Fruit fly (Drosophila melanogaster): ENCODE results near the gene Aladin.

Gene Aladin

DNA sequence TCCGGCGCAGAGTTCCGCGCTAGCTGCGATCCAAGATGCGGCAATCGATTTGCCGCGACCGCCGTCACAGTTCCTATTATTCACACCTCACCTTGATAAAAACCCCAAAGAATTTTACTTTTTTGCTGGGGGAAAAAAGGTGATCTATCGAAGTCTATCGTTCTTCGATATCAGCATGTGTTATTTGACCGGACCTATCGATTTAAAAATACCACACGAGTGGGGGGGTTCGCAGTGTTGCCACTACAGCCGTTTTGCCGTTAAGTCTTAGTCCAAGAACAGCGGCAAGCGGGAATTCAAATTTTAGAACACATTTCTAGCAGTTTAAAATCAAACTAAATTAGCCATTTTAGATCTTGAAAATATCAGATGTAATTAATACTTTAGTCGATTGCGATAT lies 41.0 kb upstream of the Aladin start, which contains the start of gene CG12121 (continued):
- TF ChIP-seq CG12071 (GFP tag; optimal IDR thresholded peaks at IDR 0.05) (no peak), CG12219 (GFP tag; optimal IDR thresholded peaks at IDR 0.05) (no peak), Hey (tag; optimal IDR thresholded peaks at IDR 0.05) (no peak), ap (GFP tag; IDR thresholded peaks at IDR 0.05) (no peak), lola (GFP tag; optimal IDR thresholded peaks at IDR 0.05) (no peak), otp (GFP tag; IDR thresholded peaks at IDR 0.05) (no peak), zf30C (GFP tag; optimal IDR thresholded peaks at IDR 0.05) (no peak), CG5180 (GFP tag; optimal IDR thresholded peaks at IDR 0.05) (no peak), E2f2 (GFP tag; IDR thresholded peaks at IDR 0.05) (peak; percentile 89), luna (GFP tag; optimal IDR thresholded peaks at IDR 0.05) (no peak), TFAM (GFP tag; optimal IDR thresholded peaks at IDR 0.05) (no peak), CG43689 (GFP tag; IDR thresholded peaks at IDR 0.05) (no peak), B-H2 (GFP tag; optimal IDR thresholded peaks at IDR 0.05) (no peak), CG2120 (GFP tag; optimal IDR thresholded peaks at IDR 0.05) (no peak), lilli (GFP tag; optimal IDR thresholded peaks at IDR 0.05) (no peak), CG17359 (tag; optimal IDR thresholded peaks at IDR 0.05) (no peak), CG7987 (GFP tag; optimal IDR thresholded peaks at IDR 0.05) (no peak), Eip74EF (GFP tag; optimal IDR thresholded peaks at IDR 0.05) (no peak), abd-A (tag; optimal IDR thresholded peaks at IDR 0.05) (no peak), CG6254 (GFP tag; optimal IDR thresholded peaks at IDR 0.05) (no peak), cwo (GFP tag; optimal IDR thresholded peaks at IDR 0.05) (no peak), CG10959 (GFP tag; IDR thresholded peaks at IDR 0.05) (no peak), Ets97D (GFP tag; optimal IDR thresholded peaks at IDR 0.05) (peak; percentile 49), unpg (GFP tag; optimal IDR thresholded peaks at IDR 0.05) (no peak), CG6791 (GFP tag; IDR thresholded peaks at IDR 0.05; ENCODE audit: partially characterized antibody) (peak; percentile 80), gcm (GFP tag; optimal IDR thresholded peaks at IDR 0.05) (no peak), ase (GFP tag; IDR thresholded peaks at IDR 0.05) (no peak), CG2678 (tag; optimal IDR thresholded peaks at IDR 0.05) (no peak), GATAe (GFP tag; conservative IDR thresholded peaks at IDR 0.05) (no peak), Lhr (GFP tag; optimal IDR thresholded peaks at IDR 0.05) (no peak), odd (GFP tag; optimal IDR thresholded peaks at IDR 0.05) (no peak), CG16813 (GFP tag; IDR thresholded peaks at IDR 0.05; ENCODE audit: partially characterized antibody) (peak; percentile 59), rib (GFP tag; IDR thresholded peaks at IDR 0.05) (no peak), CG5953 (GFP tag; IDR thresholded peaks at IDR 0.05) (no peak), gem (tag; optimal IDR thresholded peaks at IDR 0.05) (no peak), Ptx1 (GFP tag; IDR thresholded peaks at IDR 0.05) (no peak), her (GFP tag; optimal IDR thresholded peaks at IDR 0.05) (no peak), Fer3 (tag; optimal IDR thresholded peaks at IDR 0.05) (no peak), Awh (GFP tag; IDR thresholded peaks at IDR 0.05) (no peak), fd96Cb (tag; optimal IDR thresholded peaks at IDR 0.05) (no peak), CG4404 (GFP tag; IDR thresholded peaks at IDR 0.05) (no peak), bigmax (GFP tag; optimal IDR thresholded peaks at IDR 0.05) (no peak), CG9932 (GFP tag; IDR thresholded peaks at IDR 0.05) (no peak), sens (GFP tag) (no peak), CG6654 (GFP tag; optimal IDR thresholded peaks at IDR 0.05) (no peak), onecut (GFP tag; IDR thresholded peaks at IDR 0.05) (no peak), CG12236 (GFP tag; optimal IDR thresholded peaks at IDR 0.05) (no peak), Drgx (GFP tag; IDR thresholded peaks at IDR 0.05) (no peak), nerfin-1 (tag; optimal IDR thresholded peaks at IDR 0.05) (no peak), schlank (tag; optimal IDR thresholded peaks at IDR 0.05) (no peak), CG8944 (GFP tag; optimal IDR thresholded peaks at IDR 0.05) (no peak)
